Fruit fly (Drosophila melanogaster) Kc167 (cell line): ENCODE results near the gene Rassf.

Source experiments
- Myc ChIP-seq: fragments of >200 bp; optimal IDR thresholded peaks from 2 replicates; lab custom pipeline; 2017; ENCODE audit warnings: missing external identifiers
- Sin3A ChIP-seq: fragments of >200 bp; optimal IDR thresholded peaks from 2 replicates; lab custom pipeline; 2018; ENCODE audit warnings: missing external identifiers
- h ChIP-seq: fragments of >200 bp; optimal IDR thresholded peaks from 3 replicates; lab custom pipeline; 2018; ENCODE audit warnings: missing external identifiers
- insv ChIP-seq: fragments of >200 bp; optimal IDR thresholded peaks from 3 replicates; lab custom pipeline; 2018; ENCODE audit warnings: missing external identifiers
- psq ChIP-seq: fragments of >200 bp; optimal IDR thresholded peaks from 2 replicates; lab custom pipeline; 2017; ENCODE audit warnings: missing external identifiers

- no peak for TF ChIP-seq Myc
- no peak for TF ChIP-seq psq
- TF ChIP-seq h, result no peak
- TF ChIP-seq Sin3A (lab: Kevin White, UChicago), result no peak
- TF ChIP-seq insv (lab: Kevin White, UChicago), result no peak
Observed at dm6 chr3R:23134690-23135089, 17.0 kb upstream of the Rassf start.
